Worm (Caenorhabditis elegans): ENCODE data around the gene T02H6.4.

DNA sequence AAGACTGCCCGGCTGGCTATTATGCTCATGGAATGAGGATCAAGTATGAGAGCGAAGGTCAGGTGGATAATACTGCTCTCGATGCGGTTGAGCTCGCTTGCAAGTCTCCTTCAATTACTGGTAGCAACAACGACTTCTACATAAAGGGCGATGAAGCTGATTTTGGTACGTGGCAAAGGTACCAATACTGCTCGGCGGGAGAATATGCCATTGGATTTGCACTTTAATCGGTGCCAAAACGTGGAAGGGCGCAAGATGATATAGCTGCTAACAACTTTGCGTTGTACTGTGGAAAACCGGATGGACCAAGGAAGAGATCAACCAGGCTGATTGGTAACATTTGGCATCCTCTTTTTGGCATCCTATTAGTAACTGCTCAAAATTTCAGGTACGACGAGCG, 22.0 kb upstream of the T02H6.4 start:
- no peak for TF ChIP-seq C38D4.7 (GFP tag; optimal IDR thresholded peaks at IDR 0.05)
- no peak for TF ChIP-seq ceh-45 (GFP tag; IDR thresholded peaks at IDR 0.05)
- no peak for TF ChIP-seq sdc-2 (tag; optimal IDR thresholded peaks at IDR 0.05)
- TF ChIP-seq ahr-1 (tag; optimal IDR thresholded peaks at IDR 0.05), result no peak
- no peak for TF ChIP-seq npax-4 (tag; optimal IDR thresholded peaks at IDR 0.05)
- TF ChIP-seq dmd-4 (tag; optimal IDR thresholded peaks at IDR 0.05; ENCODE audit: borderline replicate concordance), result no peak
- no peak for TF ChIP-seq hlh-15 (tag; optimal IDR thresholded peaks at IDR 0.05)
- TF ChIP-seq hlh-6 (tag; optimal IDR thresholded peaks at IDR 0.05), result no peak
